Worm (Caenorhabditis elegans) whole organism, midembryonic: ENCODE results near the gene B0507.2.

Source experiments
- cog-1 ChIP-seq: sonication (generic microtip); optimal IDR thresholded peaks from 2 replicates; lab custom pipeline; 2016; ENCODE audit warnings: missing genetic modification characterization, missing compliant biosample characterization
- flt-1 ChIP-seq: fragments of 200-800 bp; sonication (Bioruptor generic); IDR thresholded peaks from 2 replicates; pipeline ENCODE4 v1.3.6; 2022; ENCODE audit warnings: missing genetic modification characterization, missing compliant biosample characterization
- ref-1 ChIP-seq: fragments of 200-800 bp; sonication (Bioruptor generic); conservative IDR thresholded peaks from 2 replicates; pipeline ENCODE4 v1.3.6; 2022; ENCODE audit warnings: missing genetic modification reagents, missing genetic modification characterization, missing compliant biosample characterization
- tab-1 ChIP-seq: fragments of 200-800 bp; sonication (Bioruptor generic); IDR thresholded peaks from 2 replicates; pipeline ENCODE4 v1.3.6; 2022; ENCODE audit warnings: missing genetic modification characterization, missing compliant biosample characterization
- ztf-23 ChIP-seq: fragments of 200-800 bp; sonication (Bioruptor generic); IDR thresholded peaks from 2 replicates; pipeline ENCODE4 v1.3.6; 2022; ENCODE audit warnings: missing genetic modification reagents, missing genetic modification characterization, missing compliant biosample characterization

ce11 chrV:8732934-8733333 is 41.2 kb upstream of the B0507.2 start, which contains the start of gene ZC196.4:
- TF ChIP-seq cog-1 (tag; lab: Kevin White, UChicago) (no peak), ztf-23 (GFP tag; lab: Robert Waterston, UW) (no peak), tab-1 (GFP tag; lab: Robert Waterston, UW) (no peak), ref-1 (GFP tag; lab: Robert Waterston, UW) (no peak), flt-1 (no peak)
